Worm (Caenorhabditis elegans): ENCODE measurements around the gene R144.3.
"Not testable (repeated sequence)": the region's sequence is repeated elsewhere in the genome, so short reads cannot be mapped to it uniquely, and the experiment has no call there.

Gene R144.3

ce11 chrIII:5051949-5052348 lies 30.2 kb downstream of the R144.3 start, which contains the start of gene C45G9.15:
Gene C45G9.15 (minus strand): TSS chrIII:5052049.
- TF ChIP-seq ets-7 (tag; optimal IDR thresholded peaks at IDR 0.05): no peak
- no peak for TF ChIP-seq ama-1 (optimal IDR thresholded peaks at IDR 0.05)
- TF ChIP-seq ceh-13 (GFP tag; optimal IDR thresholded peaks at IDR 0.05): no peak
- TF ChIP-seq sea-1 (GFP tag; conservative IDR thresholded peaks at IDR 0.05): no peak
- TF ChIP-seq tbx-37 (GFP tag; conservative IDR thresholded peaks at IDR 0.05): no peak
- TF ChIP-seq B0310.2 (tag; optimal IDR thresholded peaks at IDR 0.05): no peak
- no peak for TF ChIP-seq pes-1 (GFP tag; IDR thresholded peaks at IDR 0.05)

ce11 chrIII:5053541-5053940 lies 31.8 kb downstream of the R144.3 start, which contains the start of gene C45G9.8:
Gene C45G9.8 (minus strand): TSS chrIII:5053641.
- TF ChIP-seq ceh-13 (GFP tag; optimal IDR thresholded peaks at IDR 0.05): no peak
- no peak for TF ChIP-seq ets-7 (tag; optimal IDR thresholded peaks at IDR 0.05)
- no peak for TF ChIP-seq ceh-36 (tag; optimal IDR thresholded peaks at IDR 0.05)
- no peak for TF ChIP-seq ama-1 (optimal IDR thresholded peaks at IDR 0.05)
- TF ChIP-seq flt-1 (GFP tag; IDR thresholded peaks at IDR 0.05): no peak
- TF ChIP-seq sea-1 (GFP tag; conservative IDR thresholded peaks at IDR 0.05): no peak
- no peak for TF ChIP-seq aly-1 (tag; optimal IDR thresholded peaks at IDR 0.05)
- no peak for TF ChIP-seq hmbx-1 (tag; optimal IDR thresholded peaks at IDR 0.05)

- TF ChIP-seq pes-1 (GFP tag; IDR thresholded peaks at IDR 0.05); aly-1 (tag; optimal IDR thresholded peaks at IDR 0.05); tra-4 (tag; optimal IDR thresholded peaks at IDR 0.05): not testable (repeated sequence)
These were observed 33.9 kb downstream of the R144.3 start, which contains the start of gene C45G9.9 for ce11 chrIII:5055709-5056108. Gene C45G9.9 (minus strand): TSS chrIII:5055809.

ce11 chrIII:5061798-5062197 lies 40.0 kb downstream of the R144.3 start, which contains the start of gene C45G9.10:
Gene C45G9.10 (minus strand): TSS chrIII:5061898.
- TF ChIP-seq tbx-11 (GFP tag; IDR thresholded peaks at IDR 0.05): no peak
- TF ChIP-seq hnd-1 (tag; optimal IDR thresholded peaks at IDR 0.05): no peak
- no peak for TF ChIP-seq sea-1 (GFP tag; conservative IDR thresholded peaks at IDR 0.05)
- no peak for TF ChIP-seq B0310.2 (tag; optimal IDR thresholded peaks at IDR 0.05)
- no peak for TF ChIP-seq aly-1 (tag; optimal IDR thresholded peaks at IDR 0.05)
- no peak for TF ChIP-seq flt-1 (GFP tag; IDR thresholded peaks at IDR 0.05)

ce11 chrIII:5062406-5062805 lies 40.6 kb downstream of the R144.3 start, which contains the start of gene C45G9.4:
Gene C45G9.4 (plus strand): TSS chrIII:5062706.
- TF ChIP-seq ets-7 (tag; optimal IDR thresholded peaks at IDR 0.05); tra-4 (tag; optimal IDR thresholded peaks at IDR 0.05); hmg-4 (GFP tag; optimal IDR thresholded peaks at IDR 0.05): not testable (repeated sequence)

ce11 chrIII:5068675-5069233 lies 47.0 kb downstream of the R144.3 start, which contains the start of the genes C45G9.11 and C45G9.2:
Gene C45G9.11 (minus strand): TSS chrIII:5068725.
Gene C45G9.2 (plus strand): TSS chrIII:5069066.
- peak; percentile 59 for TF ChIP-seq F13C5.2 (tag; optimal IDR thresholded peaks at IDR 0.05)
- peak; percentile 82; the same call in 1 of the 2 replicates for TF ChIP-seq tbx-37 (GFP tag; conservative IDR thresholded peaks at IDR 0.05)
- TF ChIP-seq sea-1 (GFP tag; conservative IDR thresholded peaks at IDR 0.05): no peak
- TF ChIP-seq scrt-1 (GFP tag; IDR thresholded peaks at IDR 0.05): no peak
- 0 out of 2 replicates have a peak, but pooled peaks have one; percentile 21 for TF ChIP-seq flt-1 (GFP tag; IDR thresholded peaks at IDR 0.05)

ce11 chrIII:5071509-5071908 lies 49.7 kb downstream of the R144.3 start, which contains the start of gene C45G9.12:
Gene C45G9.12 (minus strand): TSS chrIII:5071609.
- TF ChIP-seq F13C5.2 (tag; optimal IDR thresholded peaks at IDR 0.05) (no peak), tra-4 (tag; optimal IDR thresholded peaks at IDR 0.05) (no peak), pes-1 (GFP tag; IDR thresholded peaks at IDR 0.05) (no peak)
